Fruit fly (Drosophila melanogaster) whole organism, embryonic: ENCODE data around the gene Orp8.

Experiments
- Adf1 ChIP-seq: fragments of 200-800 bp; sonication (Bioruptor generic); IDR thresholded peaks from 2 replicates; pipeline ENCODE4 v1.3.6; 2022; ENCODE audit warnings: missing biosample characterization, missing genetic modification characterization
- Asciz ChIP-seq: fragments of 200-800 bp; sonication (Bioruptor generic); optimal IDR thresholded peaks from 2 replicates; lab custom pipeline; 2017; ENCODE audit warnings: missing biosample characterization, mild to moderate bottlenecking, missing genetic modification characterization, missing genetic modification reagents
- BEAF-32 ChIP-seq: fragments of 200-800 bp; sonication (Bioruptor generic); optimal IDR thresholded peaks from 3 replicates; lab custom pipeline; 2017; ENCODE audit warnings: missing biosample characterization, missing genetic modification characterization, mild to moderate bottlenecking, moderate library complexity, missing genetic modification reagents
- C15 ChIP-seq: fragments of 200-800 bp; sonication (Bioruptor generic); IDR thresholded peaks from 3 replicates; pipeline ENCODE4 v1.3.6; 2022; ENCODE audit warnings: missing biosample characterization, missing genetic modification characterization
- CG10267 ChIP-seq: fragments of 200-800 bp; sonication (Bioruptor generic); optimal IDR thresholded peaks from 2 replicates; lab custom pipeline; 2018; ENCODE audit warnings: missing biosample characterization, mild to moderate bottlenecking, missing genetic modification characterization, moderate library complexity
- CG11560 ChIP-seq: fragments of 200-800 bp; sonication (Bioruptor generic); IDR thresholded peaks from 3 replicates; pipeline ENCODE4 v1.3.6; 2022; ENCODE audit warnings: missing biosample characterization, missing genetic modification characterization
- CG11723 ChIP-seq: fragments of 200-800 bp; sonication (Bioruptor generic); optimal IDR thresholded peaks from 2 replicates; lab custom pipeline; 2017; ENCODE audit warnings: missing biosample characterization, mild to moderate bottlenecking, missing genetic modification characterization
- CG12155 ChIP-seq: fragments of 200-800 bp; sonication (Bioruptor generic); optimal IDR thresholded peaks from 3 replicates; lab custom pipeline; 2016; ENCODE audit warnings: missing biosample characterization, missing genetic modification characterization
- CG12769 ChIP-seq: fragments of 200-800 bp; sonication (Bioruptor generic); optimal IDR thresholded peaks from 2 replicates; lab custom pipeline; 2019; ENCODE audit warnings: missing biosample characterization, mild to moderate bottlenecking, missing genetic modification characterization, moderate library complexity
- CG13296 ChIP-seq: fragments of 200-800 bp; sonication (Bioruptor generic); optimal IDR thresholded peaks from 3 replicates; lab custom pipeline; 2018; ENCODE audit warnings: missing biosample characterization, mild to moderate bottlenecking, missing genetic modification characterization
- CG13775 ChIP-seq: fragments of 200-800 bp; sonication (Bioruptor generic); optimal IDR thresholded peaks from 3 replicates; lab custom pipeline; 2017; ENCODE audit warnings: missing biosample characterization, mild to moderate bottlenecking, missing genetic modification characterization
- CG13894 ChIP-seq: fragments of 200-800 bp; sonication (Bioruptor generic); optimal IDR thresholded peaks from 3 replicates; lab custom pipeline; 2018; ENCODE audit warnings: missing biosample characterization, mild to moderate bottlenecking, missing genetic modification characterization, moderate library complexity
- CG17568 ChIP-seq: fragments of 200-800 bp; sonication (Bioruptor generic); optimal IDR thresholded peaks from 2 replicates; lab custom pipeline; 2018; ENCODE audit warnings: missing biosample characterization, mild to moderate bottlenecking, missing genetic modification characterization, moderate library complexity
- CG17612 ChIP-seq: fragments of 200-800 bp; sonication (Bioruptor generic); IDR thresholded peaks from 2 replicates; pipeline ENCODE4 v1.3.6; 2022; ENCODE audit warnings: missing biosample characterization, missing genetic modification characterization
- CG1832 ChIP-seq: fragments of 200-800 bp; sonication (Bioruptor generic); optimal IDR thresholded peaks from 2 replicates; lab custom pipeline; 2017; ENCODE audit warnings: missing biosample characterization, mild to moderate bottlenecking, missing genetic modification characterization, inconsistent platforms
- CG18599 ChIP-seq: fragments of 200-800 bp; sonication (Bioruptor generic); optimal IDR thresholded peaks from 3 replicates; lab custom pipeline; 2017; ENCODE audit warnings: missing biosample characterization, missing genetic modification characterization, mild to moderate bottlenecking, moderate library complexity, missing genetic modification reagents
- CG2129 ChIP-seq: fragments of 200-800 bp; sonication (Bioruptor generic); IDR thresholded peaks from 2 replicates; pipeline ENCODE4 v1.3.6; 2022; ENCODE audit warnings: missing biosample characterization, missing genetic modification characterization; ENCODE audit not compliant: partially characterized antibody
- CG30431 ChIP-seq: fragments of 200-800 bp; sonication (Bioruptor generic); optimal IDR thresholded peaks from 2 replicates; lab custom pipeline; 2017; ENCODE audit warnings: missing biosample characterization, missing genetic modification characterization
- CG32532 ChIP-seq: fragments of 200-800 bp; sonication (Bioruptor generic); IDR thresholded peaks from 2 replicates; pipeline ENCODE4 v1.3.6; 2022; ENCODE audit warnings: missing biosample characterization, missing genetic modification characterization
- CG6813 ChIP-seq: fragments of 200-800 bp; sonication (Bioruptor generic); optimal IDR thresholded peaks from 2 replicates; lab custom pipeline; 2017; ENCODE audit warnings: missing biosample characterization, missing genetic modification characterization, mild to moderate bottlenecking, moderate library complexity, missing genetic modification reagents
- CG7357 ChIP-seq: fragments of 200-800 bp; sonication (Bioruptor generic); IDR thresholded peaks from 3 replicates; pipeline ENCODE4 v1.3.6; 2022; ENCODE audit warnings: missing biosample characterization, missing genetic modification characterization
- CG7786 ChIP-seq: fragments of 200-800 bp; sonication (Bioruptor generic); optimal IDR thresholded peaks from 2 replicates; lab custom pipeline; 2016; ENCODE audit warnings: missing biosample characterization, missing genetic modification characterization
- CG8388 ChIP-seq: fragments of 200-800 bp; sonication (Bioruptor generic); optimal IDR thresholded peaks from 2 replicates; lab custom pipeline; 2019; ENCODE audit warnings: missing biosample characterization, mild to moderate bottlenecking, missing genetic modification characterization, moderate library complexity
- CG9932 ChIP-seq: fragments of 200-800 bp; sonication (Bioruptor generic); IDR thresholded peaks from 2 replicates; pipeline ENCODE4 v1.3.6; 2022; ENCODE audit warnings: missing biosample characterization, missing genetic modification characterization
- CTCF ChIP-seq: fragments of 200-800 bp; sonication (Bioruptor generic); optimal IDR thresholded peaks from 2 replicates; lab custom pipeline; 2017; ENCODE audit warnings: missing biosample characterization, mild to moderate bottlenecking, missing genetic modification characterization, moderate library complexity
- Dip3 ChIP-seq: fragments of 200-800 bp; sonication (Bioruptor generic); optimal IDR thresholded peaks from 3 replicates; lab custom pipeline; 2016; ENCODE audit warnings: missing biosample characterization, missing genetic modification characterization
- Drgx ChIP-seq: fragments of 200-800 bp; sonication (Bioruptor generic); IDR thresholded peaks from 2 replicates; pipeline ENCODE4 v1.3.6; 2022; ENCODE audit warnings: missing biosample characterization, missing genetic modification characterization
- ERR ChIP-seq: fragments of 200-800 bp; sonication (Bioruptor generic); optimal IDR thresholded peaks from 2 replicates; lab custom pipeline; 2016; ENCODE audit warnings: missing biosample characterization, missing genetic modification characterization
- Ets97D ChIP-seq: fragments of 200-800 bp; sonication (Bioruptor generic); optimal IDR thresholded peaks from 3 replicates; lab custom pipeline; 2016; ENCODE audit warnings: missing biosample characterization, missing genetic modification characterization
- H15 ChIP-seq: fragments of 200-800 bp; sonication (Bioruptor generic); IDR thresholded peaks from 3 replicates; pipeline ENCODE4 v1.3.6; 2022; ENCODE audit warnings: missing biosample characterization, missing genetic modification characterization
- HmgD ChIP-seq: fragments of 200-800 bp; sonication (Bioruptor generic); optimal IDR thresholded peaks from 3 replicates; lab custom pipeline; 2016; ENCODE audit warnings: missing biosample characterization, missing genetic modification characterization
- Nf-YB ChIP-seq: fragments of 200-800 bp; sonication (Bioruptor generic); optimal IDR thresholded peaks from 3 replicates; lab custom pipeline; 2019; ENCODE audit warnings: missing biosample characterization, mild to moderate bottlenecking, missing genetic modification characterization, moderate library complexity
- Nf-YC ChIP-seq: fragments of 200-800 bp; optimal IDR thresholded peaks from 3 replicates; lab custom pipeline; 2019; ENCODE audit warnings: missing biosample characterization, mild to moderate bottlenecking, missing genetic modification characterization, moderate library complexity
- Tbp ChIP-seq: fragments of >200 bp; optimal IDR thresholded peaks from 2 replicates; lab custom pipeline; 2018; ENCODE audit warnings: missing biosample characterization, missing genetic modification characterization
- ap ChIP-seq: fragments of 200-800 bp; sonication (Bioruptor generic); IDR thresholded peaks from 2 replicates; pipeline ENCODE4 v1.3.6; 2022; ENCODE audit warnings: missing biosample characterization, missing genetic modification characterization
- bcd ChIP-seq: fragments of 200-800 bp; sonication (Bioruptor generic); optimal IDR thresholded peaks from 2 replicates; lab custom pipeline; 2017; ENCODE audit warnings: missing biosample characterization, mild to moderate bottlenecking, missing genetic modification characterization
- crp ChIP-seq, 2 experiments: fragments of 200-800 bp; sonication (Bioruptor generic); optimal IDR thresholded peaks; 2 replicates in 1 of 2; 3 replicates in 1 of 2; lab custom pipeline; 2017; ENCODE audit warnings: missing biosample characterization in 2 of 2, missing genetic modification characterization in 2 of 2, mild to moderate bottlenecking in 1 of 2, moderate library complexity in 1 of 2
- dysf ChIP-seq: fragments of 200-800 bp; sonication (Bioruptor generic); IDR thresholded peaks from 3 replicates; pipeline ENCODE4 v1.3.6; 2022; ENCODE audit warnings: missing biosample characterization, missing genetic modification characterization
- ems ChIP-seq: fragments of 200-800 bp; sonication (Bioruptor generic); optimal IDR thresholded peaks from 3 replicates; lab custom pipeline; 2016; ENCODE audit warnings: missing biosample characterization, missing genetic modification characterization
- esg ChIP-seq: fragments of 200-800 bp; sonication (Bioruptor generic); conservative IDR thresholded peaks from 2 replicates; pipeline ENCODE4 v1.3.6; 2022; ENCODE audit warnings: missing biosample characterization, missing genetic modification characterization
- ewg ChIP-seq: fragments of 200-800 bp; sonication (Bioruptor generic); optimal IDR thresholded peaks from 3 replicates; lab custom pipeline; 2017; ENCODE audit warnings: mild to moderate bottlenecking, missing biosample characterization, missing genetic modification reagents, missing genetic modification characterization
- gt ChIP-seq: fragments of 200-800 bp; sonication (Bioruptor generic); IDR thresholded peaks from 2 replicates; pipeline ENCODE4 v1.3.6; 2022; ENCODE audit warnings: missing biosample characterization, missing genetic modification characterization
- ham ChIP-seq: fragments of 200-800 bp; sonication (Bioruptor generic); IDR thresholded peaks from 2 replicates; pipeline ENCODE4 v1.3.6; 2022; ENCODE audit warnings: missing biosample characterization, missing genetic modification characterization
- lab ChIP-seq: fragments of 200-800 bp; sonication (Bioruptor generic); optimal IDR thresholded peaks from 3 replicates; lab custom pipeline; 2017; ENCODE audit warnings: missing biosample characterization, missing genetic modification characterization, mild to moderate bottlenecking, moderate library complexity, missing genetic modification reagents
- mirr ChIP-seq: fragments of 200-800 bp; sonication (Bioruptor generic); optimal IDR thresholded peaks from 3 replicates; lab custom pipeline; 2018; ENCODE audit warnings: missing biosample characterization, mild to moderate bottlenecking, missing genetic modification characterization
- nerfin-1 ChIP-seq: fragments of 200-800 bp; sonication (Bioruptor generic); optimal IDR thresholded peaks from 3 replicates; lab custom pipeline; 2019; ENCODE audit warnings: missing biosample characterization, mild to moderate bottlenecking, missing genetic modification characterization, moderate library complexity
- rib ChIP-seq: fragments of 200-800 bp; sonication (Bioruptor generic); IDR thresholded peaks from 2 replicates; pipeline ENCODE4 v1.3.6; 2022; ENCODE audit warnings: missing biosample characterization, missing genetic modification characterization
- ro ChIP-seq: fragments of 200-800 bp; sonication (Bioruptor generic); IDR thresholded peaks from 2 replicates; pipeline ENCODE4 v1.3.6; 2022; ENCODE audit warnings: missing biosample characterization, missing genetic modification characterization
- run ChIP-seq: fragments of 200-800 bp; sonication (Bioruptor generic); optimal IDR thresholded peaks from 3 replicates; lab custom pipeline; 2018; ENCODE audit warnings: missing biosample characterization, mild to moderate bottlenecking, missing genetic modification characterization
- sc ChIP-seq, 3 experiments: fragments of >200 bp in 2 of 3; fragments of 200-800 bp in 1 of 3; sonication (Bioruptor generic) in 1 of 3; optimal IDR thresholded peaks; 2 replicates in 2 of 3; 3 replicates in 1 of 3; lab custom pipeline; 2017; ENCODE audit warnings: mild to moderate bottlenecking in 1 of 3, missing biosample characterization in 1 of 3, missing genetic modification characterization in 1 of 3, missing genetic modification reagents in 1 of 3
- trh ChIP-seq: fragments of 200-800 bp; sonication (Bioruptor generic); optimal IDR thresholded peaks from 2 replicates; lab custom pipeline; 2016; ENCODE audit warnings: missing biosample characterization, missing genetic modification characterization
- tup ChIP-seq: fragments of 200-800 bp; sonication (Bioruptor generic); optimal IDR thresholded peaks from 2 replicates; lab custom pipeline; 2016; ENCODE audit warnings: missing biosample characterization, mild to moderate bottlenecking, missing genetic modification characterization, moderate library complexity

Orp8 gene

dm6 chr3R:20264770-20265169, 44.4 kb upstream of the Orp8 start (continued):
- TF ChIP-seq sc (optimal IDR thresholded peaks at IDR 0.05; lab: Kevin White, UChicago) (no peak), sc (GFP tag; optimal IDR thresholded peaks at IDR 0.05; lab: Kevin White, UChicago) (no peak), CG13296 (GFP tag; lab: Kevin White, UChicago) (no peak), Dip3 (GFP tag; lab: Kevin White, UChicago) (no peak), ro (no peak), CG10267 (tag; lab: Kevin White, UChicago) (no peak), CG17612 (GFP tag; lab: Robert Waterston, UW) (no peak), Tbp (GFP tag; lab: Kevin White, UChicago) (no peak), CG13775 (GFP tag; lab: Kevin White, UChicago) (no peak), CG7786 (GFP tag; lab: Kevin White, UChicago) (no peak), CG32532 (peak; percentile 5; the same call in 1 of the 2 replicates), CTCF (GFP tag; lab: Kevin White, UChicago) (no peak), crp (GFP tag; optimal IDR thresholded peaks at IDR 0.05; lab: Kevin White, UChicago) (no peak), CG6813 (no peak), CG12155 (GFP tag; lab: Kevin White, UChicago) (no peak), CG18599 (GFP tag; lab: Kevin White, UChicago) (peak; percentile 64), ems (GFP tag; lab: Kevin White, UChicago) (no peak), Nf-YC (tag; lab: Kevin White, UChicago) (no peak), esg (GFP tag; lab: Robert Waterston, UW) (no peak), dysf (no peak), rib (GFP tag; lab: Robert Waterston, UW) (0 out of 2 replicates have a peak, but pooled peaks have one; percentile 30), HmgD (no peak), CG30431 (GFP tag; lab: Kevin White, UChicago) (no peak), ERR (GFP tag; lab: Kevin White, UChicago) (no peak), run (tag; lab: Kevin White, UChicago) (no peak), BEAF-32 (GFP tag; lab: Kevin White, UChicago) (no peak), gt (GFP tag; lab: Robert Waterston, UW) (no peak), CG2129 (GFP tag; lab: Robert Waterston, UW) (no peak), trh (GFP tag; lab: Kevin White, UChicago) (no peak), lab (GFP tag; lab: Kevin White, UChicago) (peak; percentile 26), Drgx (GFP tag; lab: Robert Waterston, UW) (0 out of 2 replicates have a peak, but pooled peaks have one; percentile 13), ap (GFP tag; lab: Robert Waterston, UW) (no peak), Ets97D (no peak), CG8388 (GFP tag; lab: Kevin White, UChicago) (no peak), H15 (GFP tag; lab: Robert Waterston, UW) (no peak), CG12769 (peak; percentile 88), CG13894 (tag; lab: Kevin White, UChicago) (no peak), Adf1 (GFP tag; lab: Robert Waterston, UW) (no peak), CG17568 (GFP tag; lab: Kevin White, UChicago) (no peak), CG9932 (GFP tag; lab: Robert Waterston, UW) (no peak), ham (GFP tag; lab: Robert Waterston, UW) (no peak), CG11723 (GFP tag; lab: Kevin White, UChicago) (no peak), ewg (GFP tag; lab: Kevin White, UChicago) (no peak), tup (GFP tag; lab: Kevin White, UChicago) (no peak), Asciz (GFP tag; lab: Kevin White, UChicago) (no peak), CG11560 (no peak), Nf-YB (GFP tag; lab: Kevin White, UChicago) (no peak), bcd (GFP tag; lab: Kevin White, UChicago) (no peak), nerfin-1 (tag; lab: Kevin White, UChicago) (no peak), CG7357 (GFP tag; lab: Robert Waterston, UW) (no peak), CG1832 (GFP tag; lab: Kevin White, UChicago) (no peak), mirr (GFP tag; lab: Kevin White, UChicago) (peak; percentile 58), C15 (GFP tag; lab: Robert Waterston, UW) (no peak)
